Fruit fly (Drosophila melanogaster): ENCODE measurements around the gene CG31013.

Gene CG31013

dm6 chr3R:30601440-30602256 lies 44.0 kb downstream of the CG31013 start, which contains the start of the genes CG2246 and CG31021 (continued):
- TF ChIP-seq ranshi (GFP tag; IDR thresholded peaks at IDR 0.05) (peak; percentile 25), CG16813 (GFP tag; IDR thresholded peaks at IDR 0.05; ENCODE audit: partially characterized antibody) (peak; percentile 89), MESR4 (GFP tag; optimal IDR thresholded peaks at IDR 0.05) (peak; percentile 9), YL-1 (GFP tag; optimal IDR thresholded peaks at IDR 0.05) (peak; percentile 34), CG9437 (GFP tag; optimal IDR thresholded peaks at IDR 0.05) (peak; percentile 17), CG12744 (GFP tag; optimal IDR thresholded peaks at IDR 0.05) (peak; percentile 39), CG1647 (GFP tag; optimal IDR thresholded peaks at IDR 0.05) (peak; percentile 13), gcm2 (GFP tag; optimal IDR thresholded peaks at IDR 0.05) (no peak), Nf-YC (tag; optimal IDR thresholded peaks at IDR 0.05) (peak; percentile 35), CG33557 (GFP tag; optimal IDR thresholded peaks at IDR 0.05) (no peak), CG9932 (GFP tag; IDR thresholded peaks at IDR 0.05) (peak; percentile 86), Rx (GFP tag; IDR thresholded peaks at IDR 0.05) (peak; percentile 15; the same call in 1 of the 2 replicates), vvl (GFP tag; IDR thresholded peaks at IDR 0.05) (peak; percentile 80; the same call in 1 of the 2 replicates), CG2875 (GFP tag; optimal IDR thresholded peaks at IDR 0.05) (no peak), CG2129 (GFP tag; IDR thresholded peaks at IDR 0.05; ENCODE audit: partially characterized antibody) (peak; percentile 51), Drgx (GFP tag; IDR thresholded peaks at IDR 0.05) (peak; percentile 32), Neu2 (GFP tag; optimal IDR thresholded peaks at IDR 0.05; ENCODE audit: borderline replicate concordance) (no peak), vfl (GFP tag; optimal IDR thresholded peaks at IDR 0.05) (peak; percentile 22), CG7271 (tag; optimal IDR thresholded peaks at IDR 0.05) (no peak), CG8765 (GFP tag; IDR thresholded peaks at IDR 0.05) (no peak), tgo (GFP tag; IDR thresholded peaks at IDR 0.05) (peak; percentile 41), CG3838 (GFP tag; optimal IDR thresholded peaks at IDR 0.05) (peak; percentile 88), toy (GFP tag; IDR thresholded peaks at IDR 0.05) (no peak), Scr (GFP tag; IDR thresholded peaks at IDR 0.05; ENCODE audit: partially characterized antibody) (peak; percentile 81), Hr39 (optimal IDR thresholded peaks at IDR 0.05) (no peak), fd96Cb (tag; optimal IDR thresholded peaks at IDR 0.05) (peak; percentile 24), Mrtf (GFP tag; IDR thresholded peaks at IDR 0.05) (peak; percentile 55; the same call in 2 of the 3 replicates), CG17568 (GFP tag; optimal IDR thresholded peaks at IDR 0.05) (no peak), GATAe (GFP tag; conservative IDR thresholded peaks at IDR 0.05) (no peak), Rfx (GFP tag; IDR thresholded peaks at IDR 0.05) (peak; percentile 84), kah (GFP tag; optimal IDR thresholded peaks at IDR 0.05) (no peak), chif (GFP tag; optimal IDR thresholded peaks at IDR 0.05) (peak; percentile 43 to 70), CG6654 (GFP tag; optimal IDR thresholded peaks at IDR 0.05) (no peak), gfzf (GFP tag; optimal IDR thresholded peaks at IDR 0.05) (peak; percentile 56), chn (GFP tag; optimal IDR thresholded peaks at IDR 0.05) (peak; percentile 49), HmgD (GFP tag; optimal IDR thresholded peaks at IDR 0.05) (peak; percentile 88), CG3726 (GFP tag; IDR thresholded peaks at IDR 0.05) (no peak), CG2712 (tag; optimal IDR thresholded peaks at IDR 0.05) (peak; percentile 61), D19A (tag; optimal IDR thresholded peaks at IDR 0.05) (peak; percentile 22), Dek (tag; optimal IDR thresholded peaks at IDR 0.05) (peak; percentile 64), Abd-B (GFP tag; optimal IDR thresholded peaks at IDR 0.05) (peak; percentile 48), vnd (GFP tag; IDR thresholded peaks at IDR 0.05; ENCODE audit: partially characterized antibody) (peak; percentile 77), her (GFP tag; optimal IDR thresholded peaks at IDR 0.05) (peak; percentile 41), Dll (GFP tag; IDR thresholded peaks at IDR 0.05; ENCODE audit: partially characterized antibody) (peak; percentile 87), CG15269 (tag; optimal IDR thresholded peaks at IDR 0.05) (peak; percentile 28), tna (GFP tag; IDR thresholded peaks at IDR 0.05; ENCODE audit: partially characterized antibody) (peak; percentile 60), CG12071 (GFP tag; optimal IDR thresholded peaks at IDR 0.05) (no peak), Bgb (GFP tag; IDR thresholded peaks at IDR 0.05; ENCODE audit: partially characterized antibody) (peak; percentile 88), CG31441 (GFP tag; IDR thresholded peaks at IDR 0.05) (peak; percentile 48; the same call in 1 of the 2 replicates)

Measured in whole organism, embryonic.